Fruit fly (Drosophila melanogaster): ENCODE results near the gene Kdsr.

DNA sequence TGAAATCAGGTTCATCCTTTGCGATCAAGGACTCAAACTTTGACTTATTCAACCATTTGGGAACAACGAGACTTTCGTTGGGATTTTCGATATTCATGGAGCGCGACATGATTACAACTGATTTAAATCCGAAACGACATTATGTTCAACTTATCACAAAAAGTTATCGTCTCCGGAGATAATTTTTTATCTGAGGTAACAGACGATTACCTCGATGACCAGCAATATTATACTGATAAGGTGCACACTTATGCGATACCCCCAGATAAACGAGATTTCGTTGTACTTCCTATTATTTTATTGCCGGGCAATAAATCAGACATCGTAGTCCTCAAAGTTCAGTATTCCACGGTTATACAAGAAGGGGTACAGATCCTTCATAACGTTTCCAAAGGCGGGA, 35.4 kb upstream of the Kdsr start, which contains the start of gene CG31097:
- TF ChIP-seq Pif1B (GFP tag; optimal IDR thresholded peaks at IDR 0.05): no peak
- TF ChIP-seq fd96Ca (GFP tag; IDR thresholded peaks at IDR 0.05): no peak
